Fruit fly (Drosophila melanogaster) whole organism: ENCODE results near the gene CG13947.

Experiments used
- CG8478 ChIP-seq: fragments of >200 bp; optimal IDR thresholded peaks from 2 replicates; lab custom pipeline; 2018; ENCODE audit warnings: inconsistent platforms
- Dll ChIP-seq: fragments of >200 bp; optimal IDR thresholded peaks from 2 replicates; lab custom pipeline; 2017
- EcR ChIP-seq, 2 experiments: fragments of >200 bp; optimal IDR thresholded peaks; 2 replicates each; lab custom pipeline; 2017; ENCODE audit warnings: missing biosample characterization in 2 of 2, missing genetic modification characterization in 2 of 2, missing genetic modification reagents in 2 of 2
- pan ChIP-seq: fragments of >200 bp; optimal IDR thresholded peaks from 2 replicates; lab custom pipeline; 2017
- psq ChIP-seq: fragments of >200 bp; optimal IDR thresholded peaks from 2 replicates; lab custom pipeline; 2017
- usp ChIP-seq: fragments of >200 bp; optimal IDR thresholded peaks from 2 replicates; lab custom pipeline; 2017; ENCODE audit warnings: missing biosample characterization, missing genetic modification characterization, mixed read lengths

- no peak for TF ChIP-seq CG8478 (lab: Kevin White, UChicago)
- no peak for TF ChIP-seq pan (lab: Kevin White, UChicago)
- TF ChIP-seq Dll (lab: Kevin White, UChicago) = no peak
- no peak for TF ChIP-seq usp (GFP tag; lab: Kevin White, UChicago)
- TF ChIP-seq EcR (GFP tag; optimal IDR thresholded peaks at IDR 0.05; lab: Kevin White, UChicago) = no peak
- TF ChIP-seq psq (lab: Kevin White, UChicago) = no peak
Observed at dm6 chr2L:790698-791097, 11.7 kb downstream of the CG13947 start, which contains the start of gene Pkg21D.
